Fruit fly (Drosophila melanogaster): Measurements from ENCODE around the gene CG31676.

Gene CG31676

dm6 chr2L:20794656-20795055 lies 45.9 kb upstream of the CG31676 start:
- TF ChIP-seq GATAd (GFP tag; optimal IDR thresholded peaks at IDR 0.05) (no peak), CG32264 (GFP tag; optimal IDR thresholded peaks at IDR 0.05) (no peak), brk (GFP tag; optimal IDR thresholded peaks at IDR 0.05) (no peak), pan (optimal IDR thresholded peaks at IDR 0.05) (no peak), tai (GFP tag; optimal IDR thresholded peaks at IDR 0.05) (no peak), dl (GFP tag; optimal IDR thresholded peaks at IDR 0.05; ENCODE audit: insufficient read depth in 1 of 2, partially characterized antibody in 2 of 2) (no peak), dmrt93B (GFP tag; optimal IDR thresholded peaks at IDR 0.05) (no peak), CG9705 (GFP tag; optimal IDR thresholded peaks at IDR 0.05) (no peak), Mio (GFP tag; optimal IDR thresholded peaks at IDR 0.05) (no peak), usp (GFP tag; optimal IDR thresholded peaks at IDR 0.05) (no peak), lola (GFP tag; optimal IDR thresholded peaks at IDR 0.05) (no peak)

- TF ChIP-seq Dfd (GFP tag; optimal IDR thresholded peaks at IDR 0.05) (no peak), pan (optimal IDR thresholded peaks at IDR 0.05) (no peak), psq (GFP tag; optimal IDR thresholded peaks at IDR 0.05) (no peak), N (GFP tag; optimal IDR thresholded peaks at IDR 0.05) (no peak), lola (GFP tag; optimal IDR thresholded peaks at IDR 0.05) (no peak)
Observed at dm6 chr2L:20795774-20796173, 44.8 kb upstream of the CG31676 start.

dm6 chr2L:20796758-20797514 lies 43.6 kb upstream of the CG31676 start, which contains the start of gene vari:
Gene vari (minus strand): TSS chr2L:20797042.
- TF ChIP-seq Myc (optimal IDR thresholded peaks at IDR 0.05) (peak; percentile 92), sage (GFP tag; optimal IDR thresholded peaks at IDR 0.05) (peak; percentile 10), Dif (GFP tag; optimal IDR thresholded peaks at IDR 0.05; ENCODE audit: partially characterized antibody) (peak; percentile 35), pan (optimal IDR thresholded peaks at IDR 0.05) (no peak), Sp1 (GFP tag; optimal IDR thresholded peaks at IDR 0.05) (peak; percentile 11), dl (GFP tag; optimal IDR thresholded peaks at IDR 0.05; ENCODE audit: insufficient read depth in 1 of 2, partially characterized antibody in 2 of 2) (peak in 1 of 2 experiments; percentile 41), Vsx2 (GFP tag; optimal IDR thresholded peaks at IDR 0.05; ENCODE audit: partially characterized antibody) (peak; percentile 43), Hr83 (GFP tag; optimal IDR thresholded peaks at IDR 0.05; ENCODE audit: poor library complexity, severe bottlenecking) (no peak)

DNA sequence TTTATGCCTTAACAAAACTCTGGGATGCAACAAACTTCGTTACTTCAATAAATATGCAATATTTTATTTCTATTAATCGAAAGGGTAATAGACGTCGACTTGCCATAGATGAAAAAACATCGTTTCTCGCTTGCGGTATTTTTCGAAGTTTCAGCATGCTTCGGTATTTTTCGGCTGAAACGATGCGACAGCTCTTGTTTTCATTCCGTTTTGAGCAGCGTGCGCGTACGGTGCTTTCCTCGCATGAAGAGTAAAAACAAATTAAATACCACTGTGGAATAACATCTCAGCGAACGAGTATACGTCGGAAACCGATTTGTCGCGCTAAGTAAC lies 43.1 kb upstream of the CG31676 start, which contains the start of gene CG9328:
TSS of gene CG9328 (plus strand) at position 201 of the 333 bp plus-strand sequence.
- TF ChIP-seq lola (GFP tag; optimal IDR thresholded peaks at IDR 0.05) (no peak), Jra (GFP tag; optimal IDR thresholded peaks at IDR 0.05) (peak; percentile 49), fru (GFP tag; optimal IDR thresholded peaks at IDR 0.05) (peak; percentile 48), Mio (GFP tag; optimal IDR thresholded peaks at IDR 0.05) (no peak), CG9705 (GFP tag; optimal IDR thresholded peaks at IDR 0.05) (no peak), sv (GFP tag; optimal IDR thresholded peaks at IDR 0.05) (no peak), Abd-B (GFP tag; optimal IDR thresholded peaks at IDR 0.05) (no peak), N (GFP tag; optimal IDR thresholded peaks at IDR 0.05) (no peak), Myc (optimal IDR thresholded peaks at IDR 0.05) (no peak), dl (GFP tag; optimal IDR thresholded peaks at IDR 0.05; ENCODE audit: insufficient read depth in 1 of 2, partially characterized antibody in 2 of 2) (no peak), sage (GFP tag; optimal IDR thresholded peaks at IDR 0.05) (peak; percentile 5), foxo (GFP tag; optimal IDR thresholded peaks at IDR 0.05) (peak; percentile 10 to 40), dmrt93B (GFP tag; optimal IDR thresholded peaks at IDR 0.05) (no peak), Hr78 (GFP tag; optimal IDR thresholded peaks at IDR 0.05) (no peak), HLH106 (tag; optimal IDR thresholded peaks at IDR 0.05) (no peak), rgr (GFP tag; optimal IDR thresholded peaks at IDR 0.05) (peak; percentile 53), tai (GFP tag; optimal IDR thresholded peaks at IDR 0.05) (peak; percentile 25), brk (GFP tag; optimal IDR thresholded peaks at IDR 0.05) (peak; percentile 27), CG32264 (GFP tag; optimal IDR thresholded peaks at IDR 0.05) (no peak), Vsx2 (GFP tag; optimal IDR thresholded peaks at IDR 0.05; ENCODE audit: partially characterized antibody) (no peak), psq (GFP tag; optimal IDR thresholded peaks at IDR 0.05) (peak; percentile 70), pan (optimal IDR thresholded peaks at IDR 0.05) (no peak), Dif (GFP tag; optimal IDR thresholded peaks at IDR 0.05; ENCODE audit: partially characterized antibody) (peak; percentile 81), Sp1 (GFP tag; optimal IDR thresholded peaks at IDR 0.05) (peak; percentile 28), ey (GFP tag; optimal IDR thresholded peaks at IDR 0.05) (peak; percentile 36), woc (GFP tag; optimal IDR thresholded peaks at IDR 0.05) (peak; percentile 68), jim (GFP tag; optimal IDR thresholded peaks at IDR 0.05) (no peak), Rel (GFP tag; optimal IDR thresholded peaks at IDR 0.05) (no peak), Rel (tag; optimal IDR thresholded peaks at IDR 0.05) (peak; percentile 69), Dfd (GFP tag; optimal IDR thresholded peaks at IDR 0.05) (no peak), OdsH (GFP tag; optimal IDR thresholded peaks at IDR 0.05) (no peak), usp (GFP tag; optimal IDR thresholded peaks at IDR 0.05) (no peak), GATAd (GFP tag; optimal IDR thresholded peaks at IDR 0.05) (no peak), dsf (GFP tag; optimal IDR thresholded peaks at IDR 0.05; ENCODE audit: borderline replicate concordance) (no peak), br (GFP tag; optimal IDR thresholded peaks at IDR 0.05) (peak; percentile 36), h (GFP tag; optimal IDR thresholded peaks at IDR 0.05) (peak; percentile 62), Hnf4 (GFP tag; optimal IDR thresholded peaks at IDR 0.05) (peak; percentile 62), CrebA (GFP tag; optimal IDR thresholded peaks at IDR 0.05; ENCODE audit: borderline replicate concordance) (no peak), Hr83 (GFP tag; optimal IDR thresholded peaks at IDR 0.05; ENCODE audit: poor library complexity, severe bottlenecking) (peak; percentile 40)

Measured in whole organism, wandering third instar larva.